Fruit fly (Drosophila melanogaster): ENCODE measurements around the gene Doc3.
A peak's percentile ranks its signal among the peaks of the same experiment; 100 is the strongest.

Gene Doc3

dm6 chr3L:8978678-8979413 is 26.1 kb upstream of the Doc3 start (continued):
- TF ChIP-seq sob (GFP tag; IDR thresholded peaks at IDR 0.05), result peak; percentile 21; the same call in 1 of the 2 replicates
- peak; percentile 24; the same call in 1 of the 2 replicates for TF ChIP-seq vvl (GFP tag; IDR thresholded peaks at IDR 0.05)
- TF ChIP-seq yki (optimal IDR thresholded peaks at IDR 0.05), result no peak
- no peak for TF ChIP-seq odd (GFP tag; optimal IDR thresholded peaks at IDR 0.05)
- TF ChIP-seq sens-2 (GFP tag; IDR thresholded peaks at IDR 0.05), result no peak
- no peak for TF ChIP-seq Antp (GFP tag; optimal IDR thresholded peaks at IDR 0.05)
- peak in 1 of 2 experiments; percentile 41 for TF ChIP-seq Eip74EF (GFP tag; optimal IDR thresholded peaks at IDR 0.05)
- peak; percentile 42; the same call in 1 of the 2 replicates for TF ChIP-seq CG14441 (GFP tag; IDR thresholded peaks at IDR 0.05)
- peak; percentile 44; the same call in 1 of the 3 replicates for TF ChIP-seq Doc3 (GFP tag; IDR thresholded peaks at IDR 0.05; ENCODE audit: partially characterized antibody)
- 0 out of 3 replicates have a peak, but pooled peaks have one; percentile 36 for TF ChIP-seq CG14860 (GFP tag; IDR thresholded peaks at IDR 0.05; ENCODE audit: partially characterized antibody)
- no peak for TF ChIP-seq maf-S (GFP tag; optimal IDR thresholded peaks at IDR 0.05)
- TF ChIP-seq Dll (GFP tag; IDR thresholded peaks at IDR 0.05; ENCODE audit: partially characterized antibody), result peak; percentile 71
- TF ChIP-seq CG15514 (GFP tag; optimal IDR thresholded peaks at IDR 0.05), result peak; percentile 19
- TF ChIP-seq Hr78 (GFP tag; optimal IDR thresholded peaks at IDR 0.05), result peak in 1 of 2 experiments; percentile 99
- no peak for TF ChIP-seq CG3847 (GFP tag; IDR thresholded peaks at IDR 0.05)
- 0 out of 2 replicates have a peak, but pooled peaks have one; percentile 16 for TF ChIP-seq CG4404 (GFP tag; IDR thresholded peaks at IDR 0.05)
- TF ChIP-seq trh (GFP tag; optimal IDR thresholded peaks at IDR 0.05), result no peak
- no peak for TF ChIP-seq CG8478 (optimal IDR thresholded peaks at IDR 0.05)
- no peak for TF ChIP-seq CG16815 (GFP tag; optimal IDR thresholded peaks at IDR 0.05)
- TF ChIP-seq CG18011 (GFP tag; optimal IDR thresholded peaks at IDR 0.05), result no peak
- no peak for TF ChIP-seq Ada2b (GFP tag; IDR thresholded peaks at IDR 0.05)
- no peak for TF ChIP-seq NK7.1 (GFP tag; optimal IDR thresholded peaks at IDR 0.05)
- TF ChIP-seq dmrt99B (tag; optimal IDR thresholded peaks at IDR 0.05), result no peak
- peak; percentile 52 for TF ChIP-seq CG17359 (tag; optimal IDR thresholded peaks at IDR 0.05)
- no peak for TF ChIP-seq CG4282 (GFP tag; optimal IDR thresholded peaks at IDR 0.05)
- no peak for TF ChIP-seq Hmx (GFP tag; optimal IDR thresholded peaks at IDR 0.05)
- TF ChIP-seq Xbp1 (GFP tag; optimal IDR thresholded peaks at IDR 0.05), result peak; percentile 14
- peak; percentile 5 for TF ChIP-seq CG8388 (GFP tag; optimal IDR thresholded peaks at IDR 0.05)
- no peak for TF ChIP-seq abd-A (tag; optimal IDR thresholded peaks at IDR 0.05)
- TF ChIP-seq CG1832 (GFP tag; optimal IDR thresholded peaks at IDR 0.05), result no peak
- TF ChIP-seq Ets65A (GFP tag), result peak; percentile 9
- no peak for TF ChIP-seq pnt (GFP tag; optimal IDR thresholded peaks at IDR 0.05)
- TF ChIP-seq Dref (GFP tag; IDR thresholded peaks at IDR 0.05), result no peak
- no peak for TF ChIP-seq grau (tag; optimal IDR thresholded peaks at IDR 0.05)
- peak; percentile 21 for TF ChIP-seq Blimp-1 (GFP tag; optimal IDR thresholded peaks at IDR 0.05)
- TF ChIP-seq Atf6 (GFP tag; IDR thresholded peaks at IDR 0.05), result 0 out of 2 replicates have a peak, but pooled peaks have one; percentile 18
- no peak for TF ChIP-seq CG14014 (GFP tag; IDR thresholded peaks at IDR 0.05)
- TF ChIP-seq CG11696 (GFP tag; IDR thresholded peaks at IDR 0.05), result 0 out of 2 replicates have a peak, but pooled peaks have one; percentile 21
- TF ChIP-seq Meics (GFP tag; optimal IDR thresholded peaks at IDR 0.05), result no peak
- TF ChIP-seq CG14965 (GFP tag; optimal IDR thresholded peaks at IDR 0.05; ENCODE audit: borderline replicate concordance), result no peak
- TF ChIP-seq sug (tag; optimal IDR thresholded peaks at IDR 0.05), result peak; percentile 15
- no peak for TF ChIP-seq CG18476 (GFP tag; optimal IDR thresholded peaks at IDR 0.05)
- TF ChIP-seq CG17328 (GFP tag; IDR thresholded peaks at IDR 0.05), result no peak
- TF ChIP-seq gfzf (GFP tag; optimal IDR thresholded peaks at IDR 0.05), result no peak
- TF ChIP-seq HHEX (GFP tag; optimal IDR thresholded peaks at IDR 0.05), result no peak
- no peak for TF ChIP-seq CG7786 (GFP tag; optimal IDR thresholded peaks at IDR 0.05)
- peak; percentile 38 for TF ChIP-seq CG7839 (tag; optimal IDR thresholded peaks at IDR 0.05)
- peak; percentile 92 for TF ChIP-seq cg (GFP tag; optimal IDR thresholded peaks at IDR 0.05)

Data from whole organism, embryonic.